Fruit fly (Drosophila melanogaster) whole organism, embryonic: ENCODE data around the gene RSG7.
A peak's percentile ranks its signal among the peaks of the same experiment; 100 is the strongest.

ENCODE experiments used
- ATbp ChIP-seq: fragments of 200-800 bp; sonication (Bioruptor generic); optimal IDR thresholded peaks from 2 replicates; lab custom pipeline; 2017; ENCODE audit warnings: missing biosample characterization, mild to moderate bottlenecking, missing genetic modification characterization, missing genetic modification reagents
- CG11247 ChIP-seq: fragments of 200-800 bp; sonication (Bioruptor generic); IDR thresholded peaks from 2 replicates; pipeline ENCODE4 v1.3.6; 2022; ENCODE audit warnings: missing biosample characterization, missing genetic modification characterization
- CG11560 ChIP-seq: fragments of 200-800 bp; sonication (Bioruptor generic); IDR thresholded peaks from 3 replicates; pipeline ENCODE4 v1.3.6; 2022; ENCODE audit warnings: missing biosample characterization, missing genetic modification characterization
- CG11723 ChIP-seq: fragments of 200-800 bp; sonication (Bioruptor generic); optimal IDR thresholded peaks from 2 replicates; lab custom pipeline; 2017; ENCODE audit warnings: missing biosample characterization, mild to moderate bottlenecking, missing genetic modification characterization
- CG12744 ChIP-seq: fragments of 200-800 bp; sonication (Bioruptor generic); optimal IDR thresholded peaks from 2 replicates; lab custom pipeline; 2016; ENCODE audit warnings: missing biosample characterization, missing genetic modification characterization
- CG13775 ChIP-seq: fragments of 200-800 bp; sonication (Bioruptor generic); optimal IDR thresholded peaks from 3 replicates; lab custom pipeline; 2017; ENCODE audit warnings: missing biosample characterization, mild to moderate bottlenecking, missing genetic modification characterization
- CG1603 ChIP-seq: fragments of 200-800 bp; sonication (Bioruptor generic); optimal IDR thresholded peaks from 2 replicates; lab custom pipeline; 2019; ENCODE audit warnings: missing biosample characterization, mild to moderate bottlenecking, missing genetic modification characterization, moderate library complexity
- CG16815 ChIP-seq: fragments of 200-800 bp; sonication (Bioruptor generic); optimal IDR thresholded peaks from 3 replicates; lab custom pipeline; 2017; ENCODE audit warnings: missing biosample characterization, mild to moderate bottlenecking, missing genetic modification characterization
- CG17186 ChIP-seq: fragments of 200-800 bp; sonication (Bioruptor generic); optimal IDR thresholded peaks from 3 replicates; lab custom pipeline; 2017; ENCODE audit warnings: missing biosample characterization, missing genetic modification reagents, missing genetic modification characterization
- CG2129 ChIP-seq: fragments of 200-800 bp; sonication (Bioruptor generic); IDR thresholded peaks from 2 replicates; pipeline ENCODE4 v1.3.6; 2022; ENCODE audit warnings: missing biosample characterization, missing genetic modification characterization; ENCODE audit not compliant: partially characterized antibody
- CG30403 ChIP-seq: fragments of 200-800 bp; sonication (Bioruptor generic); optimal IDR thresholded peaks from 3 replicates; lab custom pipeline; 2016; ENCODE audit warnings: missing biosample characterization, missing genetic modification characterization
- CG31388 ChIP-seq: fragments of 200-800 bp; sonication (Bioruptor generic); optimal IDR thresholded peaks from 2 replicates; lab custom pipeline; 2016; ENCODE audit warnings: missing biosample characterization, missing genetic modification characterization
- CG32772 ChIP-seq: fragments of 200-800 bp; sonication (Bioruptor generic); IDR thresholded peaks from 2 replicates; pipeline ENCODE4 v1.3.6; 2022; ENCODE audit warnings: missing biosample characterization, missing genetic modification characterization
- CG34224 ChIP-seq: fragments of 200-800 bp; sonication (Bioruptor generic); IDR thresholded peaks from 3 replicates; pipeline ENCODE4 v1.3.6; 2022; ENCODE audit warnings: missing biosample characterization, missing genetic modification characterization; ENCODE audit not compliant: partially characterized antibody
- CG3847 ChIP-seq: fragments of 200-800 bp; sonication (Bioruptor generic); IDR thresholded peaks from 2 replicates; pipeline ENCODE4 v1.3.6; 2022; ENCODE audit warnings: missing biosample characterization, missing genetic modification characterization
- CG42726 ChIP-seq: fragments of 200-800 bp; sonication (Bioruptor generic); IDR thresholded peaks from 2 replicates; pipeline ENCODE4 v1.3.6; 2022; ENCODE audit warnings: missing biosample characterization, missing genetic modification characterization; ENCODE audit not compliant: partially characterized antibody
- CG5245 ChIP-seq: fragments of 200-800 bp; sonication (Bioruptor generic); optimal IDR thresholded peaks from 3 replicates; lab custom pipeline; 2016; ENCODE audit warnings: missing biosample characterization, missing genetic modification characterization
- CG8290 ChIP-seq, 3 experiments: fragments of 200-800 bp; sonication (Bioruptor generic); optimal IDR thresholded peaks; 2 replicates each; lab custom pipeline; 2016 to 2019; ENCODE audit warnings: missing biosample characterization in 3 of 3, missing genetic modification characterization in 3 of 3, mild to moderate bottlenecking in 2 of 3, moderate library complexity in 1 of 3
- Doc3 ChIP-seq: fragments of 200-800 bp; sonication (Bioruptor generic); IDR thresholded peaks from 3 replicates; pipeline ENCODE4 v1.3.6; 2022; ENCODE audit warnings: missing biosample characterization, missing genetic modification characterization; ENCODE audit not compliant: partially characterized antibody
- Dref ChIP-seq: fragments of 200-800 bp; sonication (Bioruptor generic); IDR thresholded peaks from 2 replicates; pipeline ENCODE4 v1.3.6; 2022; ENCODE audit warnings: missing biosample characterization, missing genetic modification characterization
- E2f1 ChIP-seq: fragments of 200-800 bp; sonication (Bioruptor generic); IDR thresholded peaks from 2 replicates; pipeline ENCODE4 v1.3.6; 2022; ENCODE audit warnings: missing biosample characterization, missing genetic modification characterization
- Ets97D ChIP-seq: fragments of 200-800 bp; sonication (Bioruptor generic); optimal IDR thresholded peaks from 3 replicates; lab custom pipeline; 2016; ENCODE audit warnings: missing biosample characterization, missing genetic modification characterization
- H2.0 ChIP-seq: fragments of 200-800 bp; sonication (Bioruptor generic); IDR thresholded peaks from 2 replicates; pipeline ENCODE4 v1.3.6; 2022; ENCODE audit warnings: missing biosample characterization, missing genetic modification characterization
- HLHmδ ChIP-seq: fragments of 200-800 bp; sonication (Bioruptor generic); optimal IDR thresholded peaks from 2 replicates; lab custom pipeline; 2018; ENCODE audit warnings: missing biosample characterization, mild to moderate bottlenecking, missing genetic modification characterization, moderate library complexity
- MBD-R2 ChIP-seq: fragments of 200-800 bp; sonication (Bioruptor generic); IDR thresholded peaks from 2 replicates; pipeline ENCODE4 v1.3.6; 2022; ENCODE audit warnings: missing biosample characterization, missing genetic modification characterization
- Mad ChIP-seq: fragments of 200-800 bp; sonication (Bioruptor generic); optimal IDR thresholded peaks from 2 replicates; lab custom pipeline; 2016; ENCODE audit warnings: missing biosample characterization, missing genetic modification characterization
- Myb ChIP-seq: fragments of 200-800 bp; sonication (Bioruptor generic); optimal IDR thresholded peaks from 2 replicates; lab custom pipeline; 2016; ENCODE audit warnings: missing biosample characterization, missing genetic modification characterization
- Rfx ChIP-seq: fragments of 200-800 bp; sonication (Bioruptor generic); IDR thresholded peaks from 2 replicates; pipeline ENCODE4 v1.3.6; 2022; ENCODE audit warnings: missing biosample characterization, missing genetic modification characterization
- Sin3A ChIP-seq: fragments of >200 bp; optimal IDR thresholded peaks from 2 replicates; lab custom pipeline; 2018
- TFAM ChIP-seq: fragments of 200-800 bp; sonication (Bioruptor generic); optimal IDR thresholded peaks from 2 replicates; lab custom pipeline; 2017; ENCODE audit warnings: missing biosample characterization, missing genetic modification characterization, inconsistent platforms
- Xbp1 ChIP-seq: fragments of 200-800 bp; sonication (Bioruptor generic); optimal IDR thresholded peaks from 3 replicates; lab custom pipeline; 2016; ENCODE audit warnings: missing biosample characterization, mild to moderate bottlenecking, missing genetic modification characterization
- ab ChIP-seq: fragments of 200-800 bp; sonication (Bioruptor generic); optimal IDR thresholded peaks from 2 replicates; lab custom pipeline; 2016; ENCODE audit warnings: missing biosample characterization, missing genetic modification characterization
- cwo ChIP-seq: fragments of 200-800 bp; sonication (Bioruptor generic); optimal IDR thresholded peaks from 3 replicates; lab custom pipeline; 2017; ENCODE audit warnings: missing biosample characterization, missing genetic modification characterization, mild to moderate bottlenecking, moderate library complexity, missing genetic modification reagents
- danr ChIP-seq: fragments of 200-800 bp; sonication (Bioruptor generic); IDR thresholded peaks from 2 replicates; pipeline ENCODE4 v1.3.6; 2022; ENCODE audit warnings: missing biosample characterization, missing genetic modification characterization
- esg ChIP-seq: fragments of 200-800 bp; sonication (Bioruptor generic); conservative IDR thresholded peaks from 2 replicates; pipeline ENCODE4 v1.3.6; 2022; ENCODE audit warnings: missing biosample characterization, missing genetic modification characterization
- gfzf ChIP-seq: fragments of 200-800 bp; sonication (Bioruptor generic); optimal IDR thresholded peaks from 2 replicates; lab custom pipeline; 2016; ENCODE audit warnings: missing biosample characterization, mild to moderate bottlenecking, missing genetic modification characterization, moderate library complexity
- gro ChIP-seq: fragments of 200-800 bp; sonication (Bioruptor generic); optimal IDR thresholded peaks from 2 replicates; lab custom pipeline; 2016; ENCODE audit warnings: missing biosample characterization, missing genetic modification characterization
- gsb-n ChIP-seq: fragments of 200-800 bp; sonication (Bioruptor generic); optimal IDR thresholded peaks from 3 replicates; lab custom pipeline; 2018; ENCODE audit warnings: missing biosample characterization, mild to moderate bottlenecking, missing genetic modification characterization
- hbn ChIP-seq: fragments of 200-800 bp; sonication (Bioruptor generic); IDR thresholded peaks from 2 replicates; pipeline ENCODE4 v1.3.6; 2022; ENCODE audit warnings: missing biosample characterization, missing genetic modification characterization; ENCODE audit not compliant: partially characterized antibody
- inv ChIP-seq: fragments of 200-800 bp; sonication (Bioruptor generic); IDR thresholded peaks from 2 replicates; pipeline ENCODE4 v1.3.6; 2022; ENCODE audit warnings: missing biosample characterization, missing genetic modification characterization; ENCODE audit not compliant: partially characterized antibody
- knrl ChIP-seq: fragments of 200-800 bp; sonication (Bioruptor generic); IDR thresholded peaks from 3 replicates; pipeline ENCODE4 v1.3.6; 2022; ENCODE audit warnings: missing biosample characterization, missing genetic modification characterization; ENCODE audit not compliant: partially characterized antibody
- nerfin-2 ChIP-seq: fragments of 200-800 bp; sonication (Bioruptor generic); IDR thresholded peaks from 2 replicates; pipeline ENCODE4 v1.3.6; 2022; ENCODE audit warnings: missing biosample characterization, missing genetic modification characterization; ENCODE audit not compliant: partially characterized antibody
- nmo ChIP-seq: fragments of 200-800 bp; sonication (Bioruptor generic); optimal IDR thresholded peaks from 2 replicates; lab custom pipeline; 2018; ENCODE audit warnings: missing biosample characterization, mild to moderate bottlenecking, missing genetic modification characterization, moderate library complexity
- pzg ChIP-seq: fragments of 200-800 bp; sonication (Bioruptor generic); optimal IDR thresholded peaks from 3 replicates; lab custom pipeline; 2018; ENCODE audit warnings: missing biosample characterization, mild to moderate bottlenecking, missing genetic modification characterization, moderate library complexity
- row ChIP-seq: fragments of 200-800 bp; sonication (Bioruptor generic); IDR thresholded peaks from 3 replicates; pipeline ENCODE4 v1.3.6; 2022; ENCODE audit warnings: missing biosample characterization, missing genetic modification characterization
- run ChIP-seq: fragments of 200-800 bp; sonication (Bioruptor generic); optimal IDR thresholded peaks from 3 replicates; lab custom pipeline; 2018; ENCODE audit warnings: missing biosample characterization, mild to moderate bottlenecking, missing genetic modification characterization
- sim ChIP-seq: fragments of 200-800 bp; sonication (Bioruptor generic); IDR thresholded peaks from 2 replicates; pipeline ENCODE4 v1.3.6; 2022; ENCODE audit warnings: missing biosample characterization, missing genetic modification characterization
- unc-4 ChIP-seq: fragments of 200-800 bp; sonication (Bioruptor generic); IDR thresholded peaks from 2 replicates; pipeline ENCODE4 v1.3.6; 2022; ENCODE audit warnings: missing biosample characterization, missing genetic modification characterization; ENCODE audit not compliant: partially characterized antibody
- vnd ChIP-seq: fragments of 200-800 bp; sonication (Bioruptor generic); IDR thresholded peaks from 3 replicates; pipeline ENCODE4 v1.3.6; 2022; ENCODE audit warnings: missing biosample characterization, missing genetic modification characterization; ENCODE audit not compliant: partially characterized antibody
- zen2 ChIP-seq: fragments of 200-800 bp; sonication (Bioruptor generic); IDR thresholded peaks from 3 replicates; pipeline ENCODE4 v1.3.6; 2022; ENCODE audit warnings: missing biosample characterization, missing genetic modification characterization; ENCODE audit not compliant: partially characterized antibody

The RSG7 gene

dm6 chrX:16803299-16803698 is 40.9 kb downstream of the RSG7 start, which contains the start of the genes Rai1 and CG13005 (continued):
- TF ChIP-seq row (GFP tag; lab: Robert Waterston, UW): 0 out of 3 replicates have a peak, but pooled peaks have one; percentile 33
- no peak for TF ChIP-seq ab (GFP tag; lab: Kevin White, UChicago)
- peak; percentile 69 for TF ChIP-seq inv
- peak; percentile 43 for TF ChIP-seq CG8290 (GFP tag; optimal IDR thresholded peaks at IDR 0.05; lab: Kevin White, UChicago)
- peak in 1 of 2 experiments; percentile 31 for TF ChIP-seq CG8290 (tag; optimal IDR thresholded peaks at IDR 0.05; lab: Kevin White, UChicago)
- no peak for TF ChIP-seq cwo (GFP tag; lab: Kevin White, UChicago)
- no peak for TF ChIP-seq CG31388 (GFP tag; lab: Kevin White, UChicago)
- TF ChIP-seq Sin3A: peak; percentile 26
- no peak for TF ChIP-seq Mad (GFP tag; lab: Kevin White, UChicago)
- no peak for TF ChIP-seq gsb-n (tag; lab: Kevin White, UChicago)
- TF ChIP-seq TFAM (GFP tag; lab: Kevin White, UChicago): no peak
- no peak for TF ChIP-seq CG12744 (GFP tag; lab: Kevin White, UChicago)
- TF ChIP-seq CG1603 (tag; lab: Kevin White, UChicago): peak; percentile 28
- peak; percentile 15 for TF ChIP-seq Myb
- peak; percentile 55 for TF ChIP-seq Ets97D (GFP tag; lab: Kevin White, UChicago)
- TF ChIP-seq CG30403 (GFP tag; lab: Kevin White, UChicago): no peak
- peak; percentile 72 for TF ChIP-seq Dref
- peak; percentile 67; the same call in 1 of the 2 replicates for TF ChIP-seq CG42726 (GFP tag; lab: Robert Waterston, UW)
- TF ChIP-seq H2.0 (GFP tag; lab: Robert Waterston, UW): no peak
- TF ChIP-seq nmo (GFP tag; lab: Kevin White, UChicago): peak; percentile 4
- TF ChIP-seq CG5245 (GFP tag; lab: Kevin White, UChicago): no peak
- TF ChIP-seq MBD-R2: peak; percentile 8
- no peak for TF ChIP-seq danr
- peak; percentile 53 for TF ChIP-seq pzg (GFP tag; lab: Kevin White, UChicago)
- TF ChIP-seq HLHmδ (GFP tag; lab: Kevin White, UChicago): no peak
- TF ChIP-seq CG34224: peak; percentile 79
- TF ChIP-seq CG11560 (tag; lab: Robert Waterston, UW): no peak
- peak; percentile 63 for TF ChIP-seq gfzf (GFP tag; lab: Kevin White, UChicago)
- TF ChIP-seq CG11723: no peak
- peak; percentile 83 for TF ChIP-seq vnd (GFP tag; lab: Robert Waterston, UW)
- no peak for TF ChIP-seq ATbp (GFP tag; lab: Kevin White, UChicago)
- no peak for TF ChIP-seq Rfx (GFP tag; lab: Robert Waterston, UW)
- peak; percentile 5 for TF ChIP-seq CG17186
- peak; percentile 30 for TF ChIP-seq gro (GFP tag; lab: Kevin White, UChicago)
- peak; percentile 79 for TF ChIP-seq CG2129 (GFP tag; lab: Robert Waterston, UW)
- no peak for TF ChIP-seq CG3847 (GFP tag; lab: Robert Waterston, UW)
- no peak for TF ChIP-seq E2f1 (GFP tag; lab: Robert Waterston, UW)
- TF ChIP-seq hbn (GFP tag; lab: Robert Waterston, UW): peak; percentile 80
- no peak for TF ChIP-seq Xbp1
- TF ChIP-seq esg (GFP tag; lab: Robert Waterston, UW): no peak
- TF ChIP-seq zen2 (GFP tag; lab: Robert Waterston, UW): peak; percentile 58; the same call in 1 of the 3 replicates
- TF ChIP-seq sim: no peak
- TF ChIP-seq run (tag; lab: Kevin White, UChicago): no peak
- TF ChIP-seq unc-4 (GFP tag; lab: Robert Waterston, UW): peak; percentile 86
- peak; percentile 84 for TF ChIP-seq Doc3
- no peak for TF ChIP-seq CG16815 (GFP tag; lab: Kevin White, UChicago)
- TF ChIP-seq nerfin-2: peak; percentile 72
- peak; percentile 82 for TF ChIP-seq knrl (GFP tag; lab: Robert Waterston, UW)
- no peak for TF ChIP-seq CG11247 (GFP tag; lab: Robert Waterston, UW)
- TF ChIP-seq CG13775 (GFP tag; lab: Kevin White, UChicago): no peak
- no peak for TF ChIP-seq CG32772 (GFP tag; lab: Robert Waterston, UW)
